Worm (Caenorhabditis elegans) whole organism, L3 larva: ENCODE measurements around the gene F17E5.2.

Source experiments
- R02D3.7 ChIP-seq: fragments of 150-350 bp; optimal IDR thresholded peaks from 2 replicates; lab custom pipeline; 2014; ENCODE audit warnings: missing biosample characterization, missing genetic modification characterization
- ama-1 ChIP-seq: fragments of 150-350 bp; optimal IDR thresholded peaks from 2 replicates; lab custom pipeline; 2018
- fkh-10 ChIP-seq: sonication (generic microtip); optimal IDR thresholded peaks from 2 replicates; lab custom pipeline; 2017; ENCODE audit warnings: missing biosample characterization, missing genetic modification reagents, missing genetic modification characterization
- fos-1 ChIP-seq: fragments of 150-350 bp; optimal IDR thresholded peaks from 2 replicates; lab custom pipeline; 2014; ENCODE audit warnings: missing biosample characterization, missing genetic modification characterization
- lin-39 ChIP-seq: fragments of 150-350 bp; optimal IDR thresholded peaks from 2 replicates; lab custom pipeline; 2018; ENCODE audit warnings: missing biosample characterization, missing genetic modification reagents, missing genetic modification characterization
- mdl-1 ChIP-seq: fragments of 150-350 bp; optimal IDR thresholded peaks from 2 replicates; lab custom pipeline; 2014; ENCODE audit warnings: missing biosample characterization, missing genetic modification characterization
- nhr-11 ChIP-seq: fragments of 150-350 bp; optimal IDR thresholded peaks from 2 replicates; lab custom pipeline; 2014; ENCODE audit warnings: missing biosample characterization, missing genetic modification characterization
- pha-4 ChIP-seq: fragments of 150-350 bp; optimal IDR thresholded peaks from 2 replicates; lab custom pipeline; 2014; ENCODE audit warnings: missing biosample characterization, missing genetic modification reagents, missing genetic modification characterization
- unc-39 ChIP-seq: sonication (generic microtip); optimal IDR thresholded peaks from 4 replicates; lab custom pipeline; 2017; ENCODE audit warnings: missing biosample characterization, missing genetic modification characterization
- zag-1 ChIP-seq: fragments of 150-350 bp; optimal IDR thresholded peaks from 2 replicates; lab custom pipeline; 2014; ENCODE audit warnings: missing biosample characterization, missing genetic modification characterization
- ztf-11 ChIP-seq: fragments of 150-350 bp; optimal IDR thresholded peaks from 2 replicates; lab custom pipeline; 2014; ENCODE audit warnings: missing biosample characterization, missing genetic modification characterization

DNA sequence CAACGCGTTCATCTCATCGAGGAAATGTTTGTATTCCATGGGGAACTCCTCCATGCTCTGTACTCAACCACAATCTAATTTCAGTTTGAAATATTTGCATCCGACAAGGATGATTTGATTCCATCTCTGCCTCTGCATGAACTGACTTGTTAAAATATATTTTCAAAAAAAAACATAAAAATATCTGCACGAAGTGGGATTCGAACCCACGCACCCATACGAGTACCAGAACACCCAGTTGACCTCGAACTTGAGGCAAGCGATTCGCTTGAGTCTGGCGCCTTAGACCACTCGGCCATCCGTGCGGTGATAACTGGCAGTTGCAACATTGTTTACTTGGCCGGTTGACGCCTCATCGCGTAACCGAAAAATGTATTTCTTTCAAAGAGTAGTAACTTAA lies 46.2 kb upstream of the F17E5.2 start:
- no peak for TF ChIP-seq ztf-11
- no peak for TF ChIP-seq mdl-1 (tag; lab: Kevin White, UChicago)
- no peak for TF ChIP-seq nhr-11 (tag; lab: Kevin White, UChicago)
- TF ChIP-seq zag-1 (tag; lab: Kevin White, UChicago) = no peak
- TF ChIP-seq ama-1 (lab: Kevin White, UChicago) = no peak
- no peak for TF ChIP-seq fos-1 (tag; lab: Kevin White, UChicago)
- TF ChIP-seq lin-39 (tag; lab: Kevin White, UChicago) = no peak
- no peak for TF ChIP-seq fkh-10 (GFP tag; lab: Kevin White, UChicago)
- no peak for TF ChIP-seq pha-4 (tag; lab: Kevin White, UChicago)
- TF ChIP-seq unc-39 = no peak
- TF ChIP-seq R02D3.7 = no peak
